Worm (Caenorhabditis elegans) whole organism, late embryonic: Measurements from ENCODE around the gene K12H6.2.
A peak's percentile ranks its signal among the peaks of the same experiment; 100 is the strongest.

ENCODE experiments used
- K02D7.2 ChIP-seq: sonication (generic microtip); optimal IDR thresholded peaks from 2 replicates; lab custom pipeline; 2017; ENCODE audit warnings: mild to moderate bottlenecking, missing genetic modification characterization, missing compliant biosample characterization
- K09A11.1 ChIP-seq: sonication (generic microtip); optimal IDR thresholded peaks from 2 replicates; lab custom pipeline; 2017; ENCODE audit warnings: antibody characterized with exemption, mild to moderate bottlenecking, missing genetic modification characterization, missing compliant biosample characterization; ENCODE audit not compliant: insufficient read depth
- T23F11.4 ChIP-seq: fragments of 200-800 bp; sonication (Bioruptor generic); optimal IDR thresholded peaks from 2 replicates; lab custom pipeline; 2018; ENCODE audit warnings: mild to moderate bottlenecking, missing genetic modification characterization, missing compliant biosample characterization
- ama-1 ChIP-seq: fragments of 150-350 bp; optimal IDR thresholded peaks from 2 replicates; lab custom pipeline; 2014
- ceh-19 ChIP-seq: fragments of 200-800 bp; sonication (Bioruptor generic); optimal IDR thresholded peaks from 2 replicates; lab custom pipeline; 2018; ENCODE audit warnings: mild to moderate bottlenecking, missing genetic modification characterization, missing compliant biosample characterization
- ceh-24 ChIP-seq: sonication (generic microtip); optimal IDR thresholded peaks from 2 replicates; lab custom pipeline; 2016; ENCODE audit warnings: mild to moderate bottlenecking, missing genetic modification characterization, missing compliant biosample characterization
- ceh-31 ChIP-seq: sonication (generic microtip); optimal IDR thresholded peaks from 2 replicates; lab custom pipeline; 2016; ENCODE audit warnings: missing genetic modification characterization, missing compliant biosample characterization
- dmd-4 ChIP-seq: sonication (generic microtip); optimal IDR thresholded peaks from 2 replicates; lab custom pipeline; 2016; ENCODE audit warnings: borderline replicate concordance, missing genetic modification characterization, missing compliant biosample characterization
- dve-1 ChIP-seq: sonication (generic microtip); optimal IDR thresholded peaks from 2 replicates; lab custom pipeline; 2017; ENCODE audit warnings: antibody characterized with exemption, mild to moderate bottlenecking, missing genetic modification characterization, missing compliant biosample characterization
- elt-2 ChIP-seq: sonication (generic microtip); optimal IDR thresholded peaks from 2 replicates; lab custom pipeline; 2016; ENCODE audit warnings: missing genetic modification reagents, missing genetic modification characterization, missing compliant biosample characterization
- elt-4 ChIP-seq: sonication (generic microtip); optimal IDR thresholded peaks from 2 replicates; lab custom pipeline; 2016; ENCODE audit warnings: missing genetic modification characterization, missing compliant biosample characterization
- fax-1 ChIP-seq: sonication (generic microtip); optimal IDR thresholded peaks from 2 replicates; lab custom pipeline; 2016; ENCODE audit warnings: missing genotype, missing genetic modification characterization, missing compliant biosample characterization
- fkh-10 ChIP-seq: fragments of 150-350 bp; optimal IDR thresholded peaks from 2 replicates; lab custom pipeline; 2014; ENCODE audit warnings: missing biosample characterization, missing genetic modification reagents, missing genetic modification characterization
- hlh-13 ChIP-seq: fragments of 200-800 bp; sonication (Bioruptor generic); optimal IDR thresholded peaks from 2 replicates; lab custom pipeline; 2018; ENCODE audit warnings: mild to moderate bottlenecking, missing genetic modification characterization, missing compliant biosample characterization
- hlh-15 ChIP-seq: sonication (generic microtip); optimal IDR thresholded peaks from 2 replicates; lab custom pipeline; 2016; ENCODE audit warnings: missing genetic modification characterization, missing compliant biosample characterization
- hlh-30 ChIP-seq: sonication (generic microtip); optimal IDR thresholded peaks from 2 replicates; lab custom pipeline; 2017; ENCODE audit warnings: antibody characterized with exemption, missing genetic modification characterization, missing compliant biosample characterization; ENCODE audit not compliant: insufficient read depth
- hlh-6 ChIP-seq: sonication (generic microtip); optimal IDR thresholded peaks from 2 replicates; lab custom pipeline; 2016; ENCODE audit warnings: missing genotype, missing genetic modification characterization, missing compliant biosample characterization
- hlh-8 ChIP-seq: sonication (generic microtip); optimal IDR thresholded peaks from 2 replicates; lab custom pipeline; 2016; ENCODE audit warnings: missing genotype, missing genetic modification characterization, missing compliant biosample characterization
- lim-6 ChIP-seq: sonication (generic microtip); optimal IDR thresholded peaks from 2 replicates; lab custom pipeline; 2016; ENCODE audit warnings: missing genetic modification characterization, missing compliant biosample characterization
- lin-11 ChIP-seq: fragments of 200-800 bp; sonication (Bioruptor generic); optimal IDR thresholded peaks from 2 replicates; lab custom pipeline; 2018; ENCODE audit warnings: mild to moderate bottlenecking, missing genetic modification characterization, missing compliant biosample characterization
- npax-4 ChIP-seq: sonication (generic microtip); optimal IDR thresholded peaks from 2 replicates; lab custom pipeline; 2016; ENCODE audit warnings: missing genetic modification characterization, missing compliant biosample characterization
- pat-9 ChIP-seq: fragments of 200-800 bp; sonication (Bioruptor generic); optimal IDR thresholded peaks from 2 replicates; lab custom pipeline; 2018; ENCODE audit warnings: mild to moderate bottlenecking, missing genetic modification characterization, moderate library complexity, missing compliant biosample characterization
- pha-4 ChIP-seq: fragments of 150-350 bp; optimal IDR thresholded peaks from 2 replicates; lab custom pipeline; 2018; ENCODE audit warnings: missing biosample characterization, missing genetic modification reagents, missing genetic modification characterization
- pqm-1 ChIP-seq: sonication (generic microtip); optimal IDR thresholded peaks from 2 replicates; lab custom pipeline; 2016; ENCODE audit warnings: missing genetic modification characterization, missing compliant biosample characterization
- sox-2 ChIP-seq: fragments of 200-800 bp; sonication (Bioruptor generic); IDR thresholded peaks from 2 replicates; pipeline ENCODE4 v1.3.6; 2022; ENCODE audit warnings: missing genetic modification reagents, missing genetic modification characterization, missing compliant biosample characterization
- sox-4 ChIP-seq: sonication (generic microtip); optimal IDR thresholded peaks from 2 replicates; lab custom pipeline; 2017; ENCODE audit warnings: mild to moderate bottlenecking, missing genetic modification characterization, inconsistent platforms, missing compliant biosample characterization
- syd-9 ChIP-seq: sonication (generic microtip); optimal IDR thresholded peaks from 2 replicates; lab custom pipeline; 2016; ENCODE audit warnings: mild to moderate bottlenecking, missing genetic modification characterization, moderate library complexity, missing compliant biosample characterization
- tbx-2 ChIP-seq: sonication (generic microtip); optimal IDR thresholded peaks from 2 replicates; lab custom pipeline; 2016; ENCODE audit warnings: missing genetic modification characterization, missing compliant biosample characterization
- tbx-7 ChIP-seq: sonication (generic microtip); optimal IDR thresholded peaks from 2 replicates; lab custom pipeline; 2016; ENCODE audit warnings: missing genotype, missing genetic modification characterization, missing compliant biosample characterization
- unc-55 ChIP-seq: sonication (generic microtip); optimal IDR thresholded peaks from 2 replicates; lab custom pipeline; 2017; ENCODE audit warnings: missing biosample characterization, missing genetic modification reagents, missing genetic modification characterization
- unc-86 ChIP-seq: sonication (generic microtip); optimal IDR thresholded peaks from 2 replicates; lab custom pipeline; 2016; ENCODE audit warnings: missing genetic modification characterization, missing compliant biosample characterization
- ztf-16 ChIP-seq: sonication (generic microtip); optimal IDR thresholded peaks from 2 replicates; lab custom pipeline; 2017; ENCODE audit warnings: missing genetic modification characterization, missing compliant biosample characterization

K12H6.2 gene

DNA sequence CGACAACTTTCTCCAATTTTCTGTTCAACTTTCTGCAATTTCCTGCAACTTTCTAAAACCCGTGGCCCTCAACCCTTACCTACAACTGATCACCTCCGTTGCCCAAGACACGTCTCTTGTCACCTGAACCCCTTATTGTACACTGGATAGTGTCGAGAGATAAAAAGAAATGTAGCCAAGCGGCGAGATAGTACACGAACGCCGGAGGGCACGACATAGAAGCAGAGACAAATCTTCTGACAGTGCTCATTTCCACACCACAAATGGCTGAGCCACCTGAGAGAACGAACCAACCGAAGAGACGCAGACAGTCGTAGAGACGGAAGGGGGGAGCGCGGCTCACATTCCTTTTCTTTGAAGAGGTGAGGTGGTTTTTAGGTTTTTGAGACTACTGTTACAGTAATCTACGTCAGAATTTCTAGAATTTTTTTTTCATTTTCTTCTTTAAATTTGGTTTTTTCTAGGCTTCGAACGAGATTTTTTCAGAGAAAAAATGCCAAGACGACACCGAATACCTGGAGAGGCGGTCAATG, 7.6 kb downstream of the K12H6.2 start, which contains the start of gene K12H6.12:
Gene K12H6.12, plus strand, starts transcription at position 483 of the 533 bp plus-strand sequence.
- TF ChIP-seq hlh-13 (GFP tag; lab: Kevin White, UChicago) (no peak), K02D7.2 (tag; lab: Kevin White, UChicago) (no peak), tbx-2 (tag; lab: Kevin White, UChicago) (peak; percentile 15), ztf-16 (tag; lab: Kevin White, UChicago) (no peak), sox-4 (no peak), elt-2 (tag; lab: Kevin White, UChicago) (no peak), unc-55 (GFP tag; lab: Kevin White, UChicago) (peak; percentile 29), hlh-30 (tag; lab: Kevin White, UChicago) (peak; percentile 77), unc-86 (no peak), dmd-4 (no peak), ceh-19 (GFP tag; lab: Kevin White, UChicago) (no peak), ceh-24 (tag; lab: Kevin White, UChicago) (no peak)

DNA sequence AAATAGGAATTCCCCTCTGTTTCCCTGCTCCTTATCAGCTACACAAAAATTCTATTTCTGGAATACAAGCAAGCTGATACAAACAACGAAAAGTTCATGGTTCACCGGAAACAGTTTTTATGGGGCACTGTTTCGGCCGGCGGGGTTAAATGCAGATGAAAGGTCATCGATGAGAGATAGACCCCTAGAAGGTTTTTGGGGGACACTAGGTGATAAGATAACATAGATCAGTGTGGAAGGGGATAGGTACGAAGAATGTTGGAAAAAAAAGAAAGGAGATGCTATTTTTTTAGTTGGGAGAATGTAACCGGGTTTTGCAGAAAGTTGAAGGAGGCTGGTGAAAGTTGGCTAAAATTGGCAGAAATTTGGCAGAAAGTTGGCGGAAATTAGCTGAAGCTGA, 9.8 kb downstream of the K12H6.2 start:
- TF ChIP-seq elt-2 (tag; lab: Kevin White, UChicago) (peak; percentile 37), fax-1 (tag; lab: Kevin White, UChicago) (no peak), lim-6 (tag; lab: Kevin White, UChicago) (no peak), hlh-6 (tag; lab: Kevin White, UChicago) (no peak), elt-4 (tag; lab: Kevin White, UChicago) (no peak), T23F11.4 (GFP tag; lab: Kevin White, UChicago) (no peak), sox-4 (no peak)

DNA sequence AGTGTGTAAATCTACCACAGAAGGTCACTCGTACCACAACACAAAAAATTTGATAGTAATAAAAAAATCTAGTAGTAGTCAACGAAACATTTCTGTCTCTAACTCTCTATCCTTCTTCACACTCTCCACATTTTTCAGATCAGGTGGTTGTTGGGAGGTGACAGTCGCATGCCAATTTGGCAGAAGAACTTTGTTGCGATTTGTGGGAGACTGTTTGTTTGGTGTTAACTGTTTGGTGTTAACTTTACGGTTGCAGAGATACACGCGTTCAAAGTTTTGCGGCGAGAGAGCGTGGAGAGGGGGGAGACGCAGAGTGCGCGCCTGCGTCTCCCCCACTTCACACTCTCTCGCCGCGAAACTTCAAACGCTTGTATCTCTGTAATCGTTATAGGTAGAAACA, 10.4 kb downstream of the K12H6.2 start:
- TF ChIP-seq fkh-10 (GFP tag; lab: Kevin White, UChicago), result no peak
- TF ChIP-seq pat-9, result no peak
- no peak for TF ChIP-seq ama-1 (lab: Kevin White, UChicago)
- no peak for TF ChIP-seq unc-86
- no peak for TF ChIP-seq K09A11.1 (tag; lab: Kevin White, UChicago)
- no peak for TF ChIP-seq npax-4
- no peak for TF ChIP-seq tbx-7 (tag; lab: Kevin White, UChicago)
- TF ChIP-seq sox-2 (GFP tag; lab: Robert Waterston, UW), result no peak
- TF ChIP-seq dve-1 (tag; lab: Kevin White, UChicago), result no peak
- TF ChIP-seq tbx-2 (tag; lab: Kevin White, UChicago), result no peak
- no peak for TF ChIP-seq pha-4 (tag; lab: Kevin White, UChicago)
- no peak for TF ChIP-seq lim-6 (tag; lab: Kevin White, UChicago)
- TF ChIP-seq hlh-30 (tag; lab: Kevin White, UChicago), result no peak
- no peak for TF ChIP-seq lin-11
- no peak for TF ChIP-seq syd-9 (tag; lab: Kevin White, UChicago)
- TF ChIP-seq ceh-31 (tag; lab: Kevin White, UChicago), result no peak
- no peak for TF ChIP-seq dmd-4
- TF ChIP-seq fax-1 (tag; lab: Kevin White, UChicago), result no peak
- TF ChIP-seq hlh-6 (tag; lab: Kevin White, UChicago), result no peak

DNA sequence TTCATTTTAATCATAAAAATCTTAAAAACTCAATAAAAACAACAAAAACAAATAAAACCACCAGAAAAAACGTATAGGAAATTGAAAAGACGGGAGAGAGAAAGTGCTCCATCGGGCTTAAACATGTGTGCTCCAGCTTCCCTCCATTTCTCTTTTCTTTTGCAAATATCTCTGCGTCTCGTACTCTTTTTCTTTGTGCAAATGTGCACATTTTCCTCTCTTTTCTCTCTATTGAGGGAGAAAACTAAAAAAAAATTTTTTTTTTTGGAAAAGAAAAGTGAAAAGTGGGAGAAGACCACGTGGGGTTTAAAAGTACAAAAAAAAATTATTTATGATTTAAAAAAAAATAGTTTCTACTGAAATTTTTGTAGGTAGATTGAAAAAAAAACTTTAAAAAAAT, 11.1 kb downstream of the K12H6.2 start:
- TF ChIP-seq hlh-8 (tag; lab: Kevin White, UChicago), result peak; percentile 69
- no peak for TF ChIP-seq hlh-15 (tag; lab: Kevin White, UChicago)
- TF ChIP-seq hlh-30 (tag; lab: Kevin White, UChicago), result no peak

DNA sequence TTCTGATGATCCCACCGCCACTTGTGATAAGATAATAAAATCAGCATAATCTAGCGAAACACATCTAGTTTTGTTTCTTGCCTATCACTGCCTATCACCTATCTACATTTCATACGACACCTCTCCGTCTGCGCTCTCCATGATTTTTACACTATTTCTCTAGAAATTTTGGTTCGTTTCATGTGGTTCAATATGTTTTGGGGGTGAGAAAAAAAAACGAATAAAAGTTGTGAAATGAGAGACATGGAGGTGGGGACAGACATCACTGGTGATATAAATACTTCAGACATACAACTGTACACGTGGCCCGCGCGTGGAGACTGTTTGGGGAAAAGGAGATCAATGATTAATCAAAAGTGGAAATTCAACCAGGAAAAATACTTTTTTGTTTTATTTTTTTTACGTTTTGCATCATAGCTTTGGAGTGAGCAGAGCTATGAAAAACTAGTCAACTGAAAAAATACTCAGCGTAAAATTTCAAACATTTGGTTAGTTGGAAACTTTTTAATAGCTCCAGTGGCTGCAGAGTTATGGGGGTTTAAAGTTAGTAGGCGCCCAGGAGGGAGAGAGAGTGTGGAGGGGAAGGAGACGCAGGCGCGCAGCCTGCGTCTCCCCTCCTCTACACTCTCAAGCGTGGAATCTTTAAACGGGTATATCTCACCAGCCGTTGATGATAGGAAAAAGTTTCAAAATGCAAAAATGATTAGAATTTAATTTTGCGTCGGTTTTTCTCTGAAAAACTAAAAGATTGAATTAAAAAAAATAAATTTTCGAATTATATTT, 12.3 kb downstream of the K12H6.2 start:
- no peak for TF ChIP-seq pqm-1 (tag; lab: Kevin White, UChicago)
- peak; percentile 88 for TF ChIP-seq elt-2 (tag; lab: Kevin White, UChicago)
